Fruit fly (Drosophila melanogaster): ENCODE results near the gene TyrRS.
A peak's percentile ranks its signal among the peaks of the same experiment; 100 is the strongest.

- peak; percentile 39; the same call in 1 of the 2 replicates for TF ChIP-seq Gug (GFP tag; IDR thresholded peaks at IDR 0.05)
- no peak for TF ChIP-seq CG8632 (GFP tag; optimal IDR thresholded peaks at IDR 0.05)
- TF ChIP-seq Hr4 (GFP tag; optimal IDR thresholded peaks at IDR 0.05) = peak; percentile 60
- no peak for TF ChIP-seq CG7368 (GFP tag; optimal IDR thresholded peaks at IDR 0.05)
- no peak for TF ChIP-seq CG8319 (GFP tag; optimal IDR thresholded peaks at IDR 0.05)
- TF ChIP-seq dac (GFP tag; optimal IDR thresholded peaks at IDR 0.05) = no peak
- TF ChIP-seq Lpt (GFP tag; optimal IDR thresholded peaks at IDR 0.05) = peak; percentile 39
- no peak for TF ChIP-seq Hr39 (GFP tag; optimal IDR thresholded peaks at IDR 0.05)
- TF ChIP-seq net (GFP tag; optimal IDR thresholded peaks at IDR 0.05) = peak; percentile 40
- no peak for TF ChIP-seq fd59A (GFP tag; optimal IDR thresholded peaks at IDR 0.05)
- peak; percentile 37 for TF ChIP-seq OdsH (GFP tag; optimal IDR thresholded peaks at IDR 0.05)
- TF ChIP-seq CG6808 (GFP tag; optimal IDR thresholded peaks at IDR 0.05) = no peak
- peak; percentile 48 for TF ChIP-seq CG6276 (GFP tag; optimal IDR thresholded peaks at IDR 0.05)
These were observed 33.0 kb upstream of the TyrRS start, which contains the start of gene dsx-c73A for dm6 chr3L:16451887-16452751.
